In genomic region chr2L:1473427-1473826, dm6 we compare ENCODE assay signal across 1 fruit fly cellular context.
TF ChIP-seq lines count a peak whose summit lies in the region.

No protein-coding gene starts in this region.

TF ChIP-seq in whole organism, embryonic, 481 proteins besides CTCF, POLR2A, EP300 and RAD21 (continued from another document):
- TF ChIP-seq prd (optimal IDR thresholded peaks at IDR 0.05; lab: Kevin White, UChicago), result no peak
- peak; percentile 86 for TF ChIP-seq prd (GFP tag; IDR thresholded peaks at IDR 0.05; lab: Robert Waterston, UW)
- 0 out of 2 replicates have a peak, but pooled peaks have one; percentile 13 for TF ChIP-seq CG11085 (GFP tag; IDR thresholded peaks at IDR 0.05; lab: Robert Waterston, UW)
- no peak for TF ChIP-seq pita (GFP tag; optimal IDR thresholded peaks at IDR 0.05; lab: Kevin White, UChicago)
- peak; percentile 4 for TF ChIP-seq CG5180 (GFP tag; optimal IDR thresholded peaks at IDR 0.05; lab: Kevin White, UChicago)
- TF ChIP-seq CG8290 (GFP tag; optimal IDR thresholded peaks at IDR 0.05; lab: Kevin White, UChicago), result no peak
- peak in 1 of 2 experiments; percentile 21 for TF ChIP-seq CG8290 (tag; optimal IDR thresholded peaks at IDR 0.05; lab: Kevin White, UChicago)
- TF ChIP-seq croc (GFP tag; conservative IDR thresholded peaks at IDR 0.05; lab: Robert Waterston, UW), result peak; percentile 61
- TF ChIP-seq CG6791 (GFP tag; IDR thresholded peaks at IDR 0.05; lab: Robert Waterston, UW; ENCODE audit: partially characterized antibody), result no peak
- 0 out of 3 replicates have a peak, but pooled peaks have one; percentile 16 for TF ChIP-seq knrl (GFP tag; IDR thresholded peaks at IDR 0.05; lab: Robert Waterston, UW; ENCODE audit: partially characterized antibody)
- peak; percentile 3 for TF ChIP-seq CG15269 (tag; optimal IDR thresholded peaks at IDR 0.05; lab: Kevin White, UChicago)
- no peak for TF ChIP-seq CG10462 (GFP tag; optimal IDR thresholded peaks at IDR 0.05; lab: Kevin White, UChicago)
- no peak for TF ChIP-seq HLH54F (GFP tag; optimal IDR thresholded peaks at IDR 0.05; lab: Kevin White, UChicago)
- TF ChIP-seq Vsx1 (GFP tag; optimal IDR thresholded peaks at IDR 0.05; lab: Kevin White, UChicago), result no peak
- no peak for TF ChIP-seq salm (tag; optimal IDR thresholded peaks at IDR 0.05; lab: Kevin White, UChicago)
- 0 out of 3 replicates have a peak, but pooled peaks have one; percentile 48 for TF ChIP-seq CG11093 (GFP tag; IDR thresholded peaks at IDR 0.05; lab: Robert Waterston, UW)
- peak; percentile 21 for TF ChIP-seq CG12219 (GFP tag; optimal IDR thresholded peaks at IDR 0.05; lab: Kevin White, UChicago)
- no peak for TF ChIP-seq NK7.1 (GFP tag; optimal IDR thresholded peaks at IDR 0.05; lab: Kevin White, UChicago)
- TF ChIP-seq Opbp (GFP tag; IDR thresholded peaks at IDR 0.05; lab: Robert Waterston, UW; ENCODE audit: partially characterized antibody), result no peak
- TF ChIP-seq nau (GFP tag; optimal IDR thresholded peaks at IDR 0.05; lab: Kevin White, UChicago), result no peak
- TF ChIP-seq gce (GFP tag; IDR thresholded peaks at IDR 0.05; lab: Robert Waterston, UW), result peak; percentile 37; the same call in 1 of the 3 replicates
